Fruit fly (Drosophila melanogaster) whole organism, prepupa: Measurements from ENCODE around the gene AP-1gamma.

Experiments
- Blimp-1 ChIP-seq: fragments of 200-800 bp; sonication (Bioruptor generic); optimal IDR thresholded peaks from 3 replicates; lab custom pipeline; 2017; ENCODE audit warnings: missing biosample characterization, missing genetic modification characterization, mild to moderate bottlenecking, moderate library complexity, missing genetic modification reagents
- CG10631 ChIP-seq: fragments of 200-800 bp; sonication (Bioruptor generic); optimal IDR thresholded peaks from 2 replicates; lab custom pipeline; 2016; ENCODE audit warnings: missing biosample characterization, missing genetic modification characterization
- CG11762 ChIP-seq: fragments of 200-800 bp; sonication (Bioruptor generic); optimal IDR thresholded peaks from 3 replicates; lab custom pipeline; 2016; ENCODE audit warnings: missing biosample characterization, missing genetic modification characterization; ENCODE audit not compliant: insufficient read depth
- CG15336 ChIP-seq: fragments of 200-800 bp; sonication (Bioruptor generic); IDR thresholded peaks from 2 replicates; pipeline ENCODE4 v1.3.6; 2022; ENCODE audit warnings: missing biosample characterization, missing genetic modification characterization
- CG3032 ChIP-seq: fragments of 200-800 bp; optimal IDR thresholded peaks from 2 replicates; lab custom pipeline; 2019; ENCODE audit warnings: missing biosample characterization, mild to moderate bottlenecking, missing genetic modification characterization, moderate library complexity
- CG31627 ChIP-seq: fragments of 200-800 bp; sonication (Bioruptor generic); optimal IDR thresholded peaks from 3 replicates; lab custom pipeline; 2016; ENCODE audit warnings: missing biosample characterization, missing genetic modification characterization
- CG32006 ChIP-seq: fragments of 200-800 bp; sonication (Bioruptor generic); optimal IDR thresholded peaks from 3 replicates; lab custom pipeline; 2017; ENCODE audit warnings: missing biosample characterization, mild to moderate bottlenecking, missing genetic modification characterization
- CG34406 ChIP-seq: fragments of 200-800 bp; sonication (Bioruptor generic); optimal IDR thresholded peaks from 3 replicates; lab custom pipeline; 2016; ENCODE audit warnings: missing biosample characterization, missing genetic modification characterization
- CG3919 ChIP-seq: fragments of 200-800 bp; sonication (Bioruptor generic); optimal IDR thresholded peaks from 3 replicates; lab custom pipeline; 2016; ENCODE audit warnings: missing biosample characterization, missing genetic modification characterization
- CG4318 ChIP-seq: fragments of 200-800 bp; sonication (Bioruptor generic); optimal IDR thresholded peaks from 3 replicates; lab custom pipeline; 2017; ENCODE audit warnings: missing biosample characterization, mild to moderate bottlenecking, missing genetic modification characterization
- CG6163 ChIP-seq: fragments of 200-800 bp; sonication (Bioruptor generic); IDR thresholded peaks from 3 replicates; pipeline ENCODE4 v1.3.6; 2022; ENCODE audit warnings: missing biosample characterization, missing genetic modification characterization
- CG6276 ChIP-seq: fragments of 200-800 bp; sonication (Bioruptor generic); optimal IDR thresholded peaks from 2 replicates; lab custom pipeline; 2017; ENCODE audit warnings: missing biosample characterization, mild to moderate bottlenecking, missing genetic modification characterization
- CG6792 ChIP-seq: fragments of 200-800 bp; sonication (Bioruptor generic); optimal IDR thresholded peaks from 3 replicates; lab custom pipeline; 2016; ENCODE audit warnings: missing biosample characterization, missing genetic modification characterization
- CG8119 ChIP-seq: fragments of 200-800 bp; sonication (Bioruptor generic); IDR thresholded peaks from 3 replicates; pipeline ENCODE4 v1.3.6; 2022; ENCODE audit warnings: missing biosample characterization, missing genetic modification characterization
- CG8319 ChIP-seq: fragments of 200-800 bp; sonication (Bioruptor generic); optimal IDR thresholded peaks from 3 replicates; lab custom pipeline; 2016; ENCODE audit warnings: missing biosample characterization, missing genetic modification characterization
- CG8632 ChIP-seq: fragments of 200-800 bp; sonication (Bioruptor generic); optimal IDR thresholded peaks from 3 replicates; lab custom pipeline; 2016; ENCODE audit warnings: missing biosample characterization, missing genetic modification characterization
- CG9139 ChIP-seq: fragments of 200-800 bp; sonication (Bioruptor generic); optimal IDR thresholded peaks from 3 replicates; lab custom pipeline; 2017; ENCODE audit warnings: missing biosample characterization, mild to moderate bottlenecking, missing genetic modification characterization
- Eip78C ChIP-seq: fragments of 200-800 bp; sonication (Bioruptor generic); peaks from one replicate; lab custom pipeline; 2016; ENCODE audit warnings: missing biosample characterization, missing genetic modification characterization
- Ets21C ChIP-seq: fragments of 200-800 bp; sonication (Bioruptor generic); optimal IDR thresholded peaks from 3 replicates; lab custom pipeline; 2016; ENCODE audit warnings: missing biosample characterization, missing genetic modification characterization
- Ets96B ChIP-seq: fragments of 200-800 bp; optimal IDR thresholded peaks from 2 replicates; lab custom pipeline; 2019; ENCODE audit warnings: missing biosample characterization, mild to moderate bottlenecking, missing genetic modification characterization, moderate library complexity
- Gug ChIP-seq: fragments of 200-800 bp; sonication (Bioruptor generic); IDR thresholded peaks from 2 replicates; pipeline ENCODE4 v1.3.6; 2022; ENCODE audit warnings: missing biosample characterization, missing genetic modification characterization
- Hr38 ChIP-seq: sonication (Bioruptor generic); optimal IDR thresholded peaks from 2 replicates; lab custom pipeline; 2016; ENCODE audit warnings: missing biosample characterization, missing genetic modification characterization
- Hr39 ChIP-seq: fragments of 200-800 bp; sonication (Bioruptor generic); optimal IDR thresholded peaks from 2 replicates; lab custom pipeline; 2016; ENCODE audit warnings: missing biosample characterization, missing genetic modification characterization
- Hr4 ChIP-seq: fragments of 200-800 bp; sonication (Bioruptor generic); optimal IDR thresholded peaks from 3 replicates; lab custom pipeline; 2016; ENCODE audit warnings: missing biosample characterization, missing genetic modification characterization
- Lpt ChIP-seq: fragments of 200-800 bp; sonication (Bioruptor generic); optimal IDR thresholded peaks from 3 replicates; lab custom pipeline; 2016; ENCODE audit warnings: missing biosample characterization, missing genetic modification characterization
- Met ChIP-seq: fragments of 200-800 bp; sonication (Bioruptor generic); optimal IDR thresholded peaks from 3 replicates; lab custom pipeline; 2016; ENCODE audit warnings: missing biosample characterization, missing genetic modification characterization
- OdsH ChIP-seq: fragments of 200-800 bp; sonication (Bioruptor generic); optimal IDR thresholded peaks from 3 replicates; lab custom pipeline; 2016; ENCODE audit warnings: missing biosample characterization, missing genetic modification characterization
- Sox102F ChIP-seq: fragments of 200-800 bp; sonication (Bioruptor generic); optimal IDR thresholded peaks from 2 replicates; lab custom pipeline; 2016; ENCODE audit warnings: missing biosample characterization, mild to moderate bottlenecking, missing genetic modification characterization
- Sox14 ChIP-seq: fragments of 200-800 bp; sonication (Bioruptor generic); optimal IDR thresholded peaks from 3 replicates; lab custom pipeline; 2016; ENCODE audit warnings: missing biosample characterization, missing genetic modification characterization
- Sox15 ChIP-seq: fragments of 200-800 bp; sonication (Bioruptor generic); optimal IDR thresholded peaks from 3 replicates; lab custom pipeline; 2016; ENCODE audit warnings: missing biosample characterization, missing genetic modification characterization
- achi ChIP-seq: fragments of 200-800 bp; sonication (Bioruptor generic); optimal IDR thresholded peaks from 3 replicates; lab custom pipeline; 2016; ENCODE audit warnings: missing biosample characterization, missing genetic modification characterization
- acj6 ChIP-seq: fragments of 200-800 bp; sonication (Bioruptor generic); optimal IDR thresholded peaks from 3 replicates; lab custom pipeline; 2016; ENCODE audit warnings: missing biosample characterization, missing genetic modification characterization
- cyc ChIP-seq: fragments of 200-800 bp; sonication (Bioruptor generic); optimal IDR thresholded peaks from 3 replicates; lab custom pipeline; 2016; ENCODE audit warnings: missing biosample characterization, missing genetic modification characterization
- dac ChIP-seq: fragments of 200-800 bp; sonication (Bioruptor generic); optimal IDR thresholded peaks from 2 replicates; lab custom pipeline; 2017; ENCODE audit warnings: missing biosample characterization, mild to moderate bottlenecking, missing genetic modification characterization
- dsx ChIP-seq: fragments of 200-800 bp; optimal IDR thresholded peaks from 3 replicates; lab custom pipeline; 2019; ENCODE audit warnings: missing biosample characterization, mild to moderate bottlenecking, missing genetic modification characterization, moderate library complexity; ENCODE audit not compliant: poor library complexity, severe bottlenecking
- eg ChIP-seq: fragments of 200-800 bp; sonication (Bioruptor generic); IDR thresholded peaks from 3 replicates; pipeline ENCODE4 v1.3.6; 2022; ENCODE audit warnings: missing biosample characterization, missing genetic modification characterization
- esn ChIP-seq: fragments of 200-800 bp; sonication (Bioruptor generic); optimal IDR thresholded peaks from 2 replicates; lab custom pipeline; 2016; ENCODE audit warnings: missing biosample characterization, mild to moderate bottlenecking, missing genetic modification characterization, moderate library complexity
- fd85E ChIP-seq: fragments of 200-800 bp; sonication (Bioruptor generic); optimal IDR thresholded peaks from 3 replicates; lab custom pipeline; 2016; ENCODE audit warnings: missing biosample characterization, missing genetic modification characterization
- lz ChIP-seq: fragments of 200-800 bp; sonication (Bioruptor generic); optimal IDR thresholded peaks from 3 replicates; lab custom pipeline; 2016; ENCODE audit warnings: missing biosample characterization, missing genetic modification characterization
- net ChIP-seq: fragments of 200-800 bp; sonication (Bioruptor generic); optimal IDR thresholded peaks from 3 replicates; lab custom pipeline; 2016; ENCODE audit warnings: missing biosample characterization, missing genetic modification characterization
- pdm3 ChIP-seq: fragments of 200-800 bp; sonication (Bioruptor generic); optimal IDR thresholded peaks from 3 replicates; lab custom pipeline; 2016; ENCODE audit warnings: missing biosample characterization, missing genetic modification characterization
- salr ChIP-seq, 2 experiments: fragments of 200-800 bp; sonication (Bioruptor generic); optimal IDR thresholded peaks; 3 replicates each; lab custom pipeline; 2016 to 2018; ENCODE audit warnings: missing biosample characterization in 2 of 2, missing genetic modification characterization in 2 of 2, mild to moderate bottlenecking in 1 of 2
- spab ChIP-seq: fragments of 200-800 bp; sonication (Bioruptor generic); optimal IDR thresholded peaks from 2 replicates; lab custom pipeline; 2017; ENCODE audit warnings: missing biosample characterization, mild to moderate bottlenecking, missing genetic modification characterization, missing genetic modification reagents
- svp ChIP-seq: fragments of 200-800 bp; sonication (Bioruptor generic); peaks from one replicate; lab custom pipeline; 2016; ENCODE audit warnings: missing biosample characterization, missing genetic modification characterization
- topi ChIP-seq: fragments of 200-800 bp; sonication (Bioruptor generic); optimal IDR thresholded peaks from 3 replicates; lab custom pipeline; 2016; ENCODE audit warnings: missing biosample characterization, missing genetic modification characterization
- vri ChIP-seq: fragments of 200-800 bp; sonication (Bioruptor generic); optimal IDR thresholded peaks from 3 replicates; lab custom pipeline; 2016; ENCODE audit warnings: missing biosample characterization, mild to moderate bottlenecking, missing genetic modification characterization

The AP-1gamma gene

DNA sequence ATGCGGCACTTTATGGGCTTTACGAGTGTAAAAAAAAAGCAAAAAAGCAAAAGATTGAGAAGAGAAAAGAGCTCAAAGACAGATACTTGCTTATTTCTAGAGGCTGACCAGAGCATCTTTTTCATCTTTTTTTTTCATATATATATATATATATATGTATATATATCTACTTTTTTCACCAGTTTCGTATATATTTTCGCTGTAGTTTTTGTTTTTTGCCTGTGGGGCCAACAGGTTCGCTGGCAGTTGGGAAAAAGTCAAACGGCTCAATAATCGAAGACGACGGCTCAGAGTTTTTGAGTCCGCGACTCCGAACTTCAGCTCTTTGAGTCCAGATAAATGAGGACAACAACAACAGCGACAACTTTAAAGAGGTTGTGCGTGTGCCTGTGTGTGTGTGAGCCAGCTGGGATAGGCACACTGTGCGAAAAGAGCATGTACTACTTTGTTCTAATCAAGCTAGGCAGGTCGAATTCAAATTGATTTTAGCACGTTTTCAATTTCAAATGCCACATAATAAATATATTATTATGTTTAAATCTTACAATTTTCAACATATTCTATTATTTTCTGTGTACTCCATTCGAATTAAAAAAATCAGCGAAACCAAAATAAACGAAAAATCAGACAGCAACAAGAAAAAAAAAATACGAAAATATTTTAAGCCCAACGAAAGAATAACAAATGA, 41.5 kb upstream of the AP-1gamma start (continued):
- TF ChIP-seq CG32006 (GFP tag; lab: Kevin White, UChicago): peak; percentile 73
- peak; percentile 63 for TF ChIP-seq spab (GFP tag; lab: Kevin White, UChicago)
- peak; percentile 63 for TF ChIP-seq Sox14 (GFP tag; lab: Kevin White, UChicago)
- TF ChIP-seq Ets96B (tag; lab: Kevin White, UChicago): peak; percentile 74
- peak; percentile 66 for TF ChIP-seq CG31627 (GFP tag; lab: Kevin White, UChicago)
- TF ChIP-seq CG34406 (GFP tag; lab: Kevin White, UChicago): peak; percentile 85
- peak; percentile 84 for TF ChIP-seq net (GFP tag; lab: Kevin White, UChicago)
- TF ChIP-seq Sox15 (GFP tag; lab: Kevin White, UChicago): peak; percentile 73
- peak; percentile 76 for TF ChIP-seq CG3032 (tag; lab: Kevin White, UChicago)
- peak; percentile 84 for TF ChIP-seq CG15336 (GFP tag; lab: Robert Waterston, UW)
- peak; percentile 59 for TF ChIP-seq dsx (GFP tag; lab: Kevin White, UChicago)
- TF ChIP-seq OdsH (GFP tag; lab: Kevin White, UChicago): peak; percentile 85
- peak; percentile 76 for TF ChIP-seq CG11762 (GFP tag; lab: Kevin White, UChicago)
- TF ChIP-seq vri (GFP tag; lab: Kevin White, UChicago): peak; percentile 67
- peak; percentile 77 for TF ChIP-seq pdm3 (GFP tag; lab: Kevin White, UChicago)
- TF ChIP-seq svp: peak; percentile 87
- peak; percentile 89 for TF ChIP-seq CG8632 (GFP tag; lab: Kevin White, UChicago)

DNA sequence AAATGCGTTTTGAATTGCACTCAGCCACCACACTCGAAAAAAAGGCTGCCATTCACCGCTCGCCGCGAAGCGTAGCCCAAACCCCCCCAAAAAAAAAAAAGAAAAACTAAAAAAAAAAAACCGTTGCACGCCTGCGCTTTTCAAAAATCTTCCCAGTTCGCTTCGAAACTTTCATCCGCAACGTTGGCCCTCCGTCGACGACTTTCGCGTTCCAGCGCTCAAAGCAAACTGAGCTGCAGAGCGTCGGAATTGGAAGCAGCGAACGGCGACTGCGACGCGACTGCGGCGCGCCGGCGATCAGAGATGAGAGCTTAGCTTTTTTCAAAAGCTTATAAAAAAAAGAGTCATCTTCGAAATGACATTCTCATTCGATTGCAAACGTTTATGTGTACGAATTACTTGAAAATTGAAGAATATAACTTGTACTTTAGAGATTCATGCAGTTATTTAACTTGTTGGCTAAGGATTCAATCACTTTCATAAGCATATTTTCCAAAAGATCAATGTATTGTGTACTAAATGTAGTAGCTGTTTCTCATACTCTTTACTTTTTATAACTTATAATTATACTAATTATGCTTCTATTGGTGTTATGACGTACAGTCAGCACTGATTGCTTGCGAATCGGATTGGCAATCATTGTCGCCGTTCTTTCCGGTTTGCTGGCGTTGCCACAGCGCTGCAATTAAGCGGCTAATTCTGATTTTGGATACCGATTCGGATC, 40.6 kb upstream of the AP-1gamma start, which contains the start of gene CG15365:
CG15365 (minus strand) TSS at position 230 of the 724 bp plus-strand sequence.
- TF ChIP-seq Met (GFP tag; lab: Kevin White, UChicago): peak; percentile 41
- TF ChIP-seq Gug: no peak; the same call in 1 of the 2 replicates
- TF ChIP-seq Sox15 (GFP tag; lab: Kevin White, UChicago): peak; percentile 1
- TF ChIP-seq Eip78C (GFP tag; lab: Kevin White, UChicago): peak; percentile 79
- peak; percentile 80 for TF ChIP-seq svp
- TF ChIP-seq net (GFP tag; lab: Kevin White, UChicago): no peak
- TF ChIP-seq CG10631 (GFP tag; lab: Kevin White, UChicago): peak; percentile 20
- TF ChIP-seq CG6163: peak; percentile 29; the same call in 1 of the 3 replicates
- TF ChIP-seq CG4318 (GFP tag; lab: Kevin White, UChicago): peak; percentile 2
- TF ChIP-seq Hr38 (GFP tag; lab: Kevin White, UChicago): no peak
- TF ChIP-seq achi (GFP tag; lab: Kevin White, UChicago): peak; percentile 40
- peak; percentile 66 for TF ChIP-seq esn (GFP tag; lab: Kevin White, UChicago)
- TF ChIP-seq lz (GFP tag; lab: Kevin White, UChicago): peak; percentile 30
- TF ChIP-seq CG6276: no peak
- TF ChIP-seq Sox102F: peak; percentile 52
- no peak for TF ChIP-seq cyc (GFP tag; lab: Kevin White, UChicago)
- TF ChIP-seq Hr4 (GFP tag; lab: Kevin White, UChicago): no peak
- TF ChIP-seq pdm3 (GFP tag; lab: Kevin White, UChicago): peak; percentile 51
- peak; percentile 32 for TF ChIP-seq dac (GFP tag; lab: Kevin White, UChicago)
- peak; percentile 23 for TF ChIP-seq Hr39 (GFP tag; lab: Kevin White, UChicago)
- TF ChIP-seq Ets21C: peak; percentile 7
- TF ChIP-seq Blimp-1 (GFP tag; lab: Kevin White, UChicago): no peak
- TF ChIP-seq CG3919: peak; percentile 7
- TF ChIP-seq dsx (GFP tag; lab: Kevin White, UChicago): peak; percentile 9
- TF ChIP-seq CG11762 (GFP tag; lab: Kevin White, UChicago): no peak
- no peak for TF ChIP-seq CG8319 (GFP tag; lab: Kevin White, UChicago)
- TF ChIP-seq Ets96B (tag; lab: Kevin White, UChicago): no peak
- no peak; the same call in 2 of the 3 replicates for TF ChIP-seq CG8119 (GFP tag; lab: Robert Waterston, UW)
- TF ChIP-seq vri (GFP tag; lab: Kevin White, UChicago): no peak
- no peak for TF ChIP-seq fd85E (GFP tag; lab: Kevin White, UChicago)
- TF ChIP-seq Lpt (GFP tag; lab: Kevin White, UChicago): no peak
- TF ChIP-seq topi (GFP tag; lab: Kevin White, UChicago): peak; percentile 34
- no peak for TF ChIP-seq CG8632 (GFP tag; lab: Kevin White, UChicago)
- peak; percentile 43; the same call in 2 of the 3 replicates for TF ChIP-seq eg (GFP tag; lab: Robert Waterston, UW)
- no peak for TF ChIP-seq CG9139 (GFP tag; lab: Kevin White, UChicago)
- peak; percentile 38 for TF ChIP-seq acj6 (GFP tag; lab: Kevin White, UChicago)
- TF ChIP-seq CG6792: peak; percentile 40
- TF ChIP-seq salr (GFP tag; optimal IDR thresholded peaks at IDR 0.05; lab: Kevin White, UChicago): peak; percentile 9 to 16
- TF ChIP-seq spab (GFP tag; lab: Kevin White, UChicago): no peak
